Worm (Caenorhabditis elegans) whole organism, late embryonic: ENCODE results near the gene mett-10.
A peak's percentile ranks its signal among the peaks of the same experiment; 100 is the strongest.

Source experiments
- C38D4.7 ChIP-seq: fragments of 200-800 bp; sonication (Bioruptor generic); optimal IDR thresholded peaks from 2 replicates; lab custom pipeline; 2018; ENCODE audit warnings: mild to moderate bottlenecking, missing genetic modification characterization, moderate library complexity, missing compliant biosample characterization
- K02D7.2 ChIP-seq: sonication (generic microtip); optimal IDR thresholded peaks from 2 replicates; lab custom pipeline; 2017; ENCODE audit warnings: mild to moderate bottlenecking, missing genetic modification characterization, missing compliant biosample characterization
- K09A11.1 ChIP-seq: sonication (generic microtip); optimal IDR thresholded peaks from 2 replicates; lab custom pipeline; 2017; ENCODE audit warnings: antibody characterized with exemption, mild to moderate bottlenecking, missing genetic modification characterization, missing compliant biosample characterization; ENCODE audit not compliant: insufficient read depth
- ahr-1 ChIP-seq: sonication (generic microtip); optimal IDR thresholded peaks from 2 replicates; lab custom pipeline; 2016; ENCODE audit warnings: missing genetic modification characterization, missing compliant biosample characterization
- ceh-18 ChIP-seq: sonication (generic microtip); optimal IDR thresholded peaks from 2 replicates; lab custom pipeline; 2016; ENCODE audit warnings: missing genetic modification characterization, missing compliant biosample characterization
- ceh-19 ChIP-seq: fragments of 200-800 bp; sonication (Bioruptor generic); optimal IDR thresholded peaks from 2 replicates; lab custom pipeline; 2018; ENCODE audit warnings: mild to moderate bottlenecking, missing genetic modification characterization, missing compliant biosample characterization
- ceh-2 ChIP-seq: sonication (generic microtip); optimal IDR thresholded peaks from 2 replicates; lab custom pipeline; 2016; ENCODE audit warnings: missing genotype, missing genetic modification characterization, missing compliant biosample characterization
- ceh-22 ChIP-seq: sonication (generic microtip); optimal IDR thresholded peaks from 2 replicates; lab custom pipeline; 2017; ENCODE audit warnings: missing biosample characterization, missing genetic modification characterization
- ceh-24 ChIP-seq: sonication (generic microtip); optimal IDR thresholded peaks from 2 replicates; lab custom pipeline; 2016; ENCODE audit warnings: mild to moderate bottlenecking, missing genetic modification characterization, missing compliant biosample characterization
- ceh-34 ChIP-seq: sonication (generic microtip); optimal IDR thresholded peaks from 2 replicates; lab custom pipeline; 2016; ENCODE audit warnings: mild to moderate bottlenecking, missing genetic modification characterization, missing compliant biosample characterization
- ceh-6 ChIP-seq: fragments of 200-800 bp; sonication (Bioruptor generic); optimal IDR thresholded peaks from 2 replicates; lab custom pipeline; 2018; ENCODE audit warnings: mild to moderate bottlenecking, missing genetic modification characterization, missing compliant biosample characterization
- ets-4 ChIP-seq: sonication (generic microtip); optimal IDR thresholded peaks from 2 replicates; lab custom pipeline; 2016; ENCODE audit warnings: missing genetic modification characterization, missing compliant biosample characterization
- eyg-1 ChIP-seq: sonication (generic microtip); optimal IDR thresholded peaks from 2 replicates; lab custom pipeline; 2016; ENCODE audit warnings: missing genotype, missing genetic modification characterization, missing compliant biosample characterization
- fkh-6 ChIP-seq: sonication (generic microtip); optimal IDR thresholded peaks from 2 replicates; lab custom pipeline; 2016; ENCODE audit warnings: missing genetic modification characterization, missing compliant biosample characterization
- hlh-15 ChIP-seq: sonication (generic microtip); optimal IDR thresholded peaks from 2 replicates; lab custom pipeline; 2016; ENCODE audit warnings: missing genetic modification characterization, missing compliant biosample characterization
- lin-11 ChIP-seq: fragments of 200-800 bp; sonication (Bioruptor generic); optimal IDR thresholded peaks from 2 replicates; lab custom pipeline; 2018; ENCODE audit warnings: mild to moderate bottlenecking, missing genetic modification characterization, missing compliant biosample characterization
- madf-2 ChIP-seq: sonication (generic microtip); optimal IDR thresholded peaks from 2 replicates; lab custom pipeline; 2017; ENCODE audit warnings: missing genetic modification characterization, missing compliant biosample characterization
- nfya-1 ChIP-seq: sonication (generic microtip); optimal IDR thresholded peaks from 2 replicates; lab custom pipeline; 2017; ENCODE audit warnings: missing genetic modification characterization, mild to moderate bottlenecking, missing compliant biosample characterization, antibody characterized with exemption, moderate library complexity
- nhr-11 ChIP-seq: fragments of 150-350 bp; optimal IDR thresholded peaks from 2 replicates; lab custom pipeline; 2014; ENCODE audit warnings: missing biosample characterization, missing genetic modification characterization
- npax-4 ChIP-seq: sonication (generic microtip); optimal IDR thresholded peaks from 2 replicates; lab custom pipeline; 2016; ENCODE audit warnings: missing genetic modification characterization, missing compliant biosample characterization
- odd-2 ChIP-seq: sonication (generic microtip); optimal IDR thresholded peaks from 2 replicates; lab custom pipeline; 2017; ENCODE audit warnings: antibody characterized with exemption, mild to moderate bottlenecking, missing genetic modification characterization, missing compliant biosample characterization
- pag-3 ChIP-seq: sonication (generic microtip); optimal IDR thresholded peaks from 2 replicates; lab custom pipeline; 2016; ENCODE audit warnings: missing compliant biosample characterization, missing genetic modification characterization, borderline replicate concordance
- pha-2 ChIP-seq: sonication (generic microtip); optimal IDR thresholded peaks from 2 replicates; lab custom pipeline; 2017; ENCODE audit warnings: mild to moderate bottlenecking, missing genetic modification characterization, missing compliant biosample characterization
- pqm-1 ChIP-seq: sonication (generic microtip); optimal IDR thresholded peaks from 2 replicates; lab custom pipeline; 2016; ENCODE audit warnings: missing genetic modification characterization, missing compliant biosample characterization
- pros-1 ChIP-seq: fragments of 150-350 bp; optimal IDR thresholded peaks from 2 replicates; lab custom pipeline; 2014; ENCODE audit warnings: missing biosample characterization, missing genetic modification reagents, missing genetic modification characterization
- sdc-2 ChIP-seq: sonication (generic microtip); optimal IDR thresholded peaks from 2 replicates; lab custom pipeline; 2016; ENCODE audit warnings: missing genotype, missing genetic modification characterization, missing compliant biosample characterization
- sox-4 ChIP-seq: sonication (generic microtip); optimal IDR thresholded peaks from 2 replicates; lab custom pipeline; 2017; ENCODE audit warnings: mild to moderate bottlenecking, missing genetic modification characterization, inconsistent platforms, missing compliant biosample characterization
- tbx-2 ChIP-seq: sonication (generic microtip); optimal IDR thresholded peaks from 2 replicates; lab custom pipeline; 2016; ENCODE audit warnings: missing genetic modification characterization, missing compliant biosample characterization
- tbx-7 ChIP-seq: sonication (generic microtip); optimal IDR thresholded peaks from 2 replicates; lab custom pipeline; 2016; ENCODE audit warnings: missing genotype, missing genetic modification characterization, missing compliant biosample characterization
- ttx-3 ChIP-seq: sonication (generic microtip); optimal IDR thresholded peaks from 2 replicates; lab custom pipeline; 2016; ENCODE audit warnings: missing genetic modification reagents, missing genetic modification characterization, missing compliant biosample characterization
- unc-42 ChIP-seq: sonication (generic microtip); optimal IDR thresholded peaks from 2 replicates; lab custom pipeline; 2016; ENCODE audit warnings: missing genotype, missing genetic modification characterization, missing compliant biosample characterization
- unc-55 ChIP-seq: sonication (generic microtip); optimal IDR thresholded peaks from 2 replicates; lab custom pipeline; 2017; ENCODE audit warnings: missing biosample characterization, missing genetic modification reagents, missing genetic modification characterization
- zip-5 ChIP-seq: sonication (generic microtip); optimal IDR thresholded peaks from 2 replicates; lab custom pipeline; 2016; ENCODE audit warnings: missing genetic modification characterization, missing compliant biosample characterization

Gene mett-10

ce11 chrIII:10114662-10115061, at the start of gene mett-10, which contains the start of gene ZK1128.1:
TSS of gene mett-10 (plus strand) at chrIII:10115036.
TSS of gene ZK1128.1 (minus strand) at chrIII:10114760.
- TF ChIP-seq ceh-6 (GFP tag; lab: Kevin White, UChicago) (no peak), unc-42 (tag; lab: Kevin White, UChicago) (peak; percentile 13)

DNA sequence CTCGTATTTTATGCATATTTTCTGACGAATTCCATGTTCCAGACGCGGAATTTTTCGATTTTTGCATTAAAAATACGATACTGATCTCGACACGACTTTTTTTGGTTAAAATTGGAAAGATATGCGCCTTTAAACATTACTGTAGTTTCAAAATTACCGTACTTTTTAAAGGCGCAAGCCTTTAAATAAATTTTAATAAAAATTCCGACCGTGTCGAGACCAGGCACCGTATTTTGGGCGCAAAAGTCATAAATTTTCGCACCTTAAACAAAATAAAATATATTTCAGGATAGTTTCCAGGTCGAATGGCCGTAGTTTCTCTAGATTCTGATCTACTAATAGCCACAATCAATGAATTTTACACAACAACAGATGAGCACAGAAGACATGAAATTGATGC, 45.6 kb upstream of the mett-10 start, which contains the start of gene T16G12.6:
Gene T16G12.6, plus strand, starts transcription at position 301 of the 400 bp plus-strand sequence.
- TF ChIP-seq ceh-22 (tag; lab: Kevin White, UChicago) (no peak), K02D7.2 (tag; lab: Kevin White, UChicago) (no peak), ceh-18 (tag; lab: Kevin White, UChicago) (no peak), madf-2 (tag; lab: Kevin White, UChicago) (no peak), pag-3 (tag; lab: Kevin White, UChicago) (no peak), npax-4 (no peak), zip-5 (tag; lab: Kevin White, UChicago) (no peak), tbx-7 (tag; lab: Kevin White, UChicago) (no peak)

DNA sequence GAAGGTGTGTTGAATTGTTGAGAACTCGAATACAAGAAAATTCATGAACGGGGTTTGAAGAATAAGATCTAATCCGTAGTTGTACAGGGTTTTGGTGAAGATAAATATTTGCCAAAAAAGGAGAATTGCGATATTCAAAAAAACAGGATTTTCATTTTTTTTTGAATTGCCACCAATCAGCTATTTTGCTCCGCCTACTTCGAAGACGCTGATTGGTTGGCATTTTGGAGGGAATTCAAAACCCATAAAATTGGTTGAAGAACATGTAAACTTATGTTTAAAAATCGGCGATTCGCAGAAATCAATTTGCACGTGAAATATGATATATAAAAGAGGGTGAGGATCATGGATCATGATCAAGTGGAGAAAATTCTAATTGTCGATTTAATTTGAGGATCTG, 38.8 kb upstream of the mett-10 start:
- TF ChIP-seq ceh-18 (tag; lab: Kevin White, UChicago) = no peak
- TF ChIP-seq unc-55 (GFP tag; lab: Kevin White, UChicago) = no peak
- no peak for TF ChIP-seq pqm-1 (tag; lab: Kevin White, UChicago)
- TF ChIP-seq nfya-1 (tag; lab: Kevin White, UChicago) = peak; percentile 87
- TF ChIP-seq lin-11 (tag; lab: Kevin White, UChicago) = no peak
- no peak for TF ChIP-seq ceh-2 (tag; lab: Kevin White, UChicago)

- TF ChIP-seq hlh-15 (tag; lab: Kevin White, UChicago) (no peak), K09A11.1 (tag; lab: Kevin White, UChicago) (no peak), eyg-1 (no peak), ceh-18 (tag; lab: Kevin White, UChicago) (no peak), C38D4.7 (no peak), ttx-3 (tag; lab: Kevin White, UChicago) (no peak)
- TF ChIP-seq, all 69 proteins: peak for 0
These were observed 36.7 kb upstream of the mett-10 start, which contains the start of gene T16G12.9 for ce11 chrIII:10078151-10078550. TSS of gene T16G12.9 (minus strand) at chrIII:10078251.

- TF ChIP-seq ets-4 (tag; lab: Kevin White, UChicago) (no peak), pha-2 (tag; lab: Kevin White, UChicago) (no peak), odd-2 (tag; lab: Kevin White, UChicago) (no peak), zip-5 (tag; lab: Kevin White, UChicago) (no peak), ceh-34 (no peak), nhr-11 (tag; lab: Kevin White, UChicago) (no peak), ceh-6 (GFP tag; lab: Kevin White, UChicago) (no peak), sox-4 (tag; lab: Kevin White, UChicago) (no peak), ceh-18 (tag; lab: Kevin White, UChicago) (no peak), ceh-24 (tag; lab: Kevin White, UChicago) (no peak), pros-1 (tag; lab: Kevin White, UChicago) (no peak), ahr-1 (no peak), sdc-2 (no peak), unc-42 (tag; lab: Kevin White, UChicago) (no peak), fkh-6 (tag; lab: Kevin White, UChicago) (no peak), tbx-2 (tag; lab: Kevin White, UChicago) (no peak), ceh-19 (GFP tag; lab: Kevin White, UChicago) (no peak)
These were observed 36.1 kb upstream of the mett-10 start for ce11 chrIII:10078784-10079183.
